Fruit fly (Drosophila melanogaster) whole organism, pupa: ENCODE results near the gene bif.
A peak's percentile ranks its signal among the peaks of the same experiment; 100 is the strongest.

Source experiments
- CG10348 ChIP-seq: fragments of 200-800 bp; sonication (Bioruptor generic); IDR thresholded peaks from 2 replicates; pipeline ENCODE4 v1.3.6; 2022; ENCODE audit warnings: missing biosample characterization, missing genetic modification characterization
- CG13204 ChIP-seq: fragments of 200-800 bp; sonication (Bioruptor generic); optimal IDR thresholded peaks from 2 replicates; lab custom pipeline; 2018; ENCODE audit warnings: missing biosample characterization, mild to moderate bottlenecking, missing genetic modification characterization, moderate library complexity
- CG14655 ChIP-seq: fragments of 200-800 bp; sonication (Bioruptor generic); optimal IDR thresholded peaks from 3 replicates; lab custom pipeline; 2017; ENCODE audit warnings: mild to moderate bottlenecking, missing biosample characterization, missing genetic modification reagents, missing genetic modification characterization
- CG15710 ChIP-seq: fragments of 200-800 bp; sonication (Bioruptor generic); optimal IDR thresholded peaks from 2 replicates; lab custom pipeline; 2018; ENCODE audit warnings: missing biosample characterization, mild to moderate bottlenecking, missing genetic modification characterization, moderate library complexity
- CG34367 ChIP-seq: fragments of 200-800 bp; sonication (Bioruptor generic); optimal IDR thresholded peaks from 2 replicates; lab custom pipeline; 2018; ENCODE audit warnings: missing biosample characterization, mild to moderate bottlenecking, missing genetic modification characterization
- CG4496 ChIP-seq: fragments of 200-800 bp; sonication (Bioruptor generic); IDR thresholded peaks from 3 replicates; pipeline ENCODE4 v1.3.6; 2022; ENCODE audit warnings: missing biosample characterization, missing genetic modification characterization
- CG9948 ChIP-seq: fragments of 200-800 bp; sonication (Bioruptor generic); optimal IDR thresholded peaks from 2 replicates; lab custom pipeline; 2018; ENCODE audit warnings: missing biosample characterization, mild to moderate bottlenecking, missing genetic modification characterization, moderate library complexity
- D1 ChIP-seq: fragments of 200-800 bp; sonication (Bioruptor generic); optimal IDR thresholded peaks from 2 replicates; lab custom pipeline; 2018; ENCODE audit warnings: missing biosample characterization, mild to moderate bottlenecking, missing genetic modification characterization, moderate library complexity
- EcR ChIP-seq: fragments of 200-800 bp; sonication (Bioruptor generic); optimal IDR thresholded peaks from 3 replicates; lab custom pipeline; 2019; ENCODE audit warnings: missing biosample characterization, missing genetic modification characterization, mild to moderate bottlenecking, moderate library complexity, missing genetic modification reagents
- Ets98B ChIP-seq: fragments of 200-800 bp; sonication (Bioruptor generic); IDR thresholded peaks from 2 replicates; pipeline ENCODE4 v1.3.6; 2022; ENCODE audit warnings: missing biosample characterization, missing genetic modification characterization
- Pif1A ChIP-seq: fragments of 200-800 bp; sonication (Bioruptor generic); optimal IDR thresholded peaks from 3 replicates; lab custom pipeline; 2016; ENCODE audit warnings: missing biosample characterization, missing genetic modification characterization
- Pif1B ChIP-seq: fragments of 200-800 bp; sonication (Bioruptor generic); optimal IDR thresholded peaks from 3 replicates; lab custom pipeline; 2016; ENCODE audit warnings: missing biosample characterization, missing genetic modification characterization
- gl ChIP-seq: fragments of 200-800 bp; sonication (Bioruptor generic); optimal IDR thresholded peaks from 2 replicates; lab custom pipeline; 2018; ENCODE audit warnings: missing biosample characterization, mild to moderate bottlenecking, missing genetic modification characterization

DNA sequence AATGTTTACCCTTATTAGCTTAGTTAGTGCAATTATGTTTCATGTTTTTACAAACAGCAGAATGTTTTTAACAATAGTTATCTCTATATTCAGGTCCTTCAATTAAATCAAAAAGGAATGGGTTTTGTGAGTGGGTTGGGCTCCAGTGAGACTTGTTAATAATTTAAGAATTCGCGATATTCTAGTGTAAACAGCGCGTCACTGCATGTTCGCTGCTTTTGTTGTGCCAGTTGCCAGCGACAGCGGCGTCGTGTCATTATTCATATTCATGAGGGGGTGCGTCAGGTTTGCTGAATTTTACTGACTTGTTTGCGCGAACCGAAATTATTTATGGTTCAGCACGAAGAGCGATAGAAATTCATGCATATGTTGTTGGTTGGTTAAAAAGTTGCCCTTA lies 36.5 kb downstream of the bif start, which contains the start of gene Amun:
- TF ChIP-seq Ets98B (GFP tag; lab: Robert Waterston, UW), result no peak
- TF ChIP-seq CG13204 (GFP tag; lab: Kevin White, UChicago), result no peak
- peak; percentile 31 for TF ChIP-seq CG4496 (GFP tag; lab: Robert Waterston, UW)
- peak; percentile 52 for TF ChIP-seq CG14655 (GFP tag; lab: Kevin White, UChicago)
- TF ChIP-seq Pif1A, result peak; percentile 45
- peak; percentile 34 for TF ChIP-seq Pif1B
- no peak for TF ChIP-seq CG10348
- no peak for TF ChIP-seq CG34367 (tag; lab: Kevin White, UChicago)
- peak; percentile 52 for TF ChIP-seq CG15710 (tag; lab: Kevin White, UChicago)
- TF ChIP-seq D1 (tag; lab: Kevin White, UChicago), result peak; percentile 22
- no peak for TF ChIP-seq gl (tag; lab: Kevin White, UChicago)
- no peak for TF ChIP-seq EcR (GFP tag; lab: Kevin White, UChicago)
- peak; percentile 44 for TF ChIP-seq CG9948 (tag; lab: Kevin White, UChicago)
